Worm (Caenorhabditis elegans) whole organism, L1 larva: Measurements from ENCODE around the gene str-90.

Experiments used
- grh-1 ChIP-seq: fragments of 200-800 bp; sonication (Bioruptor generic); IDR thresholded peaks from 2 replicates; pipeline ENCODE4 v1.3.6; 2022; ENCODE audit warnings: missing genetic modification reagents, missing genetic modification characterization, missing compliant biosample characterization
- lin-13 ChIP-seq: fragments of 150-350 bp; optimal IDR thresholded peaks from 2 replicates; lab custom pipeline; 2014; ENCODE audit warnings: missing biosample characterization, missing genetic modification reagents, missing genetic modification characterization
- mdl-1 ChIP-seq, 2 experiments: fragments of 150-350 bp; optimal IDR thresholded peaks; 2 replicates each; lab custom pipeline; 2014 to 2017; ENCODE audit warnings: missing biosample characterization in 2 of 2, missing genetic modification characterization in 2 of 2, inconsistent platforms in 1 of 2
- nhr-237 ChIP-seq: fragments of 150-350 bp; optimal IDR thresholded peaks from 2 replicates; lab custom pipeline; 2014; ENCODE audit warnings: missing biosample characterization, missing genetic modification characterization
- nhr-76 ChIP-seq: sonication (generic microtip); optimal IDR thresholded peaks from 2 replicates; lab custom pipeline; 2017; ENCODE audit warnings: missing biosample characterization, missing genetic modification characterization
- snpc-4 ChIP-seq: fragments of 150-350 bp; optimal IDR thresholded peaks from 2 replicates; lab custom pipeline; 2014; ENCODE audit warnings: missing biosample characterization, missing genetic modification characterization
- unc-130 ChIP-seq: fragments of 150-350 bp; optimal IDR thresholded peaks from 2 replicates; lab custom pipeline; 2017; ENCODE audit warnings: missing biosample characterization, missing genetic modification characterization, inconsistent platforms
- unc-62 ChIP-seq: fragments of 150-350 bp; optimal IDR thresholded peaks from 2 replicates; lab custom pipeline; 2014; ENCODE audit warnings: missing biosample characterization, missing genetic modification reagents, missing genetic modification characterization
- vab-15 ChIP-seq: sonication (generic microtip); optimal IDR thresholded peaks from 2 replicates; lab custom pipeline; 2017; ENCODE audit warnings: missing genotype, mild to moderate bottlenecking, missing genetic modification characterization, missing compliant biosample characterization
- ztf-11 ChIP-seq, 2 experiments: sonication (generic microtip); optimal IDR thresholded peaks; 2 replicates each; lab custom pipeline; 2016 to 2017; ENCODE audit warnings: missing genetic modification characterization in 2 of 2, missing biosample characterization in 1 of 2, missing compliant biosample characterization in 1 of 2

DNA sequence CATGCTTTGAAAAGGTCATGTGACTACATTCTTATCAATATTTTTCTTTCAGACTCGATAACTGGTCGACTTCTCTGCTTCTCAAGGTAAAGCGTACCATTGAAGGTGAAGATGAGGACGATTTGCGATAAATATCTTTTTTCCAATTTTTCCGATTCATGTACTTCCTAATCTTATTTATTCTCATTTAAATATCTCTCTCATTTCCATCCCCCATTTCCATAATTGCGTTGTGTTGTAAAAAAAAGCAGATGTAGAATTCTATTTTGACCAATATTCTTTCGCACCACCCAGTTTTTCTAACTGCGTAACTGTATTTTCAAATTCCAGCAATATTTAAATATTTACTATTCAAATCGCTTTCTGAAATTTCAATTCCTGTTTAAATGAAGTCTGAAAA, 29.9 kb downstream of the str-90 start, which contains the start of gene D1014.4:
- no peak for TF ChIP-seq lin-13 (GFP tag; lab: Kevin White, UChicago)
- no peak for TF ChIP-seq grh-1 (GFP tag; lab: Robert Waterston, UW)
- no peak for TF ChIP-seq snpc-4 (tag; lab: Kevin White, UChicago)
- no peak for TF ChIP-seq unc-62 (GFP tag; lab: Kevin White, UChicago)
- TF ChIP-seq nhr-76 (tag; lab: Kevin White, UChicago): no peak
- TF ChIP-seq ztf-11 (tag; optimal IDR thresholded peaks at IDR 0.05; lab: Kevin White, UChicago): no peak
- no peak for TF ChIP-seq nhr-237
- no peak for TF ChIP-seq unc-130
- TF ChIP-seq vab-15 (tag; lab: Kevin White, UChicago): no peak
- no peak for TF ChIP-seq mdl-1 (tag; optimal IDR thresholded peaks at IDR 0.05; lab: Kevin White, UChicago)
